Fruit fly (Drosophila melanogaster) whole organism, prepupa: ENCODE results near the gene Cpr64Ab.

Experiments used
- CG15336 ChIP-seq: fragments of 200-800 bp; sonication (Bioruptor generic); IDR thresholded peaks from 2 replicates; pipeline ENCODE4 v1.3.6; 2022; ENCODE audit warnings: missing biosample characterization, missing genetic modification characterization
- CG34406 ChIP-seq: fragments of 200-800 bp; sonication (Bioruptor generic); optimal IDR thresholded peaks from 3 replicates; lab custom pipeline; 2016; ENCODE audit warnings: missing biosample characterization, missing genetic modification characterization
- CG6854 ChIP-seq: fragments of 200-800 bp; sonication (Bioruptor generic); optimal IDR thresholded peaks from 2 replicates; lab custom pipeline; 2017; ENCODE audit warnings: missing biosample characterization, mild to moderate bottlenecking, missing genetic modification characterization
- CG8119 ChIP-seq: fragments of 200-800 bp; sonication (Bioruptor generic); IDR thresholded peaks from 3 replicates; pipeline ENCODE4 v1.3.6; 2022; ENCODE audit warnings: missing biosample characterization, missing genetic modification characterization
- Hr39 ChIP-seq: fragments of 200-800 bp; sonication (Bioruptor generic); optimal IDR thresholded peaks from 2 replicates; lab custom pipeline; 2016; ENCODE audit warnings: missing biosample characterization, missing genetic modification characterization
- Hr4 ChIP-seq: fragments of 200-800 bp; sonication (Bioruptor generic); optimal IDR thresholded peaks from 3 replicates; lab custom pipeline; 2016; ENCODE audit warnings: missing biosample characterization, missing genetic modification characterization
- OdsH ChIP-seq: fragments of 200-800 bp; sonication (Bioruptor generic); optimal IDR thresholded peaks from 3 replicates; lab custom pipeline; 2016; ENCODE audit warnings: missing biosample characterization, missing genetic modification characterization
- Smox ChIP-seq: fragments of 200-800 bp; sonication (Bioruptor generic); optimal IDR thresholded peaks from 3 replicates; lab custom pipeline; 2016; ENCODE audit warnings: missing biosample characterization, missing genetic modification characterization
- achi ChIP-seq: fragments of 200-800 bp; sonication (Bioruptor generic); optimal IDR thresholded peaks from 3 replicates; lab custom pipeline; 2016; ENCODE audit warnings: missing biosample characterization, missing genetic modification characterization
- eg ChIP-seq: fragments of 200-800 bp; sonication (Bioruptor generic); IDR thresholded peaks from 3 replicates; pipeline ENCODE4 v1.3.6; 2022; ENCODE audit warnings: missing biosample characterization, missing genetic modification characterization
- fd85E ChIP-seq: fragments of 200-800 bp; sonication (Bioruptor generic); optimal IDR thresholded peaks from 3 replicates; lab custom pipeline; 2016; ENCODE audit warnings: missing biosample characterization, missing genetic modification characterization
- fkh ChIP-seq: fragments of 200-800 bp; sonication (Bioruptor generic); optimal IDR thresholded peaks from 3 replicates; lab custom pipeline; 2017; ENCODE audit warnings: missing biosample characterization, mild to moderate bottlenecking, missing genetic modification characterization, moderate library complexity
- pdm3 ChIP-seq: fragments of 200-800 bp; sonication (Bioruptor generic); optimal IDR thresholded peaks from 3 replicates; lab custom pipeline; 2016; ENCODE audit warnings: missing biosample characterization, missing genetic modification characterization
- vri ChIP-seq: fragments of 200-800 bp; sonication (Bioruptor generic); optimal IDR thresholded peaks from 3 replicates; lab custom pipeline; 2016; ENCODE audit warnings: missing biosample characterization, mild to moderate bottlenecking, missing genetic modification characterization

- TF ChIP-seq Smox (no peak), pdm3 (GFP tag; lab: Kevin White, UChicago) (no peak), eg (GFP tag; lab: Robert Waterston, UW) (no peak), fd85E (no peak), CG8119 (GFP tag; lab: Robert Waterston, UW) (no peak), Hr4 (GFP tag; lab: Kevin White, UChicago) (no peak), OdsH (no peak), CG34406 (GFP tag; lab: Kevin White, UChicago) (no peak), achi (GFP tag; lab: Kevin White, UChicago) (no peak), CG15336 (GFP tag; lab: Robert Waterston, UW) (no peak), fkh (GFP tag; lab: Kevin White, UChicago) (no peak), vri (GFP tag; lab: Kevin White, UChicago) (no peak), Hr39 (GFP tag; lab: Kevin White, UChicago) (no peak), CG6854 (GFP tag; lab: Kevin White, UChicago) (no peak)
These were observed 37.8 kb downstream of the Cpr64Ab start, which contains the start of gene CG18675 for dm6 chr3L:4173584-4173983.
